Worm (Caenorhabditis elegans) whole organism, L1 larva: ENCODE measurements around the gene K11D12.14.

ENCODE experiments used
- aly-2 ChIP-seq: fragments of 150-350 bp; optimal IDR thresholded peaks from 2 replicates; lab custom pipeline; 2014; ENCODE audit warnings: missing biosample characterization, missing genetic modification characterization
- blmp-1 ChIP-seq: fragments of 150-350 bp; optimal IDR thresholded peaks from 2 replicates; lab custom pipeline; 2014; ENCODE audit warnings: missing biosample characterization, missing genetic modification characterization
- hlh-4 ChIP-seq: sonication (generic microtip); optimal IDR thresholded peaks from 2 replicates; lab custom pipeline; 2016; ENCODE audit warnings: mild to moderate bottlenecking, missing genetic modification characterization, missing compliant biosample characterization
- mep-1 ChIP-seq: fragments of 150-350 bp; optimal IDR thresholded peaks from 2 replicates; lab custom pipeline; 2014; ENCODE audit warnings: missing biosample characterization, missing genetic modification characterization
- sptf-1 ChIP-seq: fragments of 150-350 bp; optimal IDR thresholded peaks from 2 replicates; lab custom pipeline; 2014; ENCODE audit warnings: missing biosample characterization, missing genetic modification characterization

- TF ChIP-seq sptf-1 (no peak), blmp-1 (peak; percentile 71), mep-1 (tag; lab: Kevin White, UChicago) (no peak), aly-2 (tag; lab: Kevin White, UChicago) (no peak), hlh-4 (tag; lab: Kevin White, UChicago) (no peak)
Observed at ce11 chrV:5040925-5041324, 8.5 kb upstream of the K11D12.14 start, which contains the start of gene K11D12.8.
